Worm (Caenorhabditis elegans) whole organism, midembryonic: ENCODE data around the gene F29B9.5.

ENCODE experiments used
- T22C8.4 ChIP-seq: fragments of 200-800 bp; sonication (Bioruptor generic); IDR thresholded peaks from 2 replicates; pipeline ENCODE4 v1.3.6; 2022; ENCODE audit warnings: missing genetic modification characterization, missing compliant biosample characterization
- cog-1 ChIP-seq: sonication (generic microtip); optimal IDR thresholded peaks from 2 replicates; lab custom pipeline; 2016; ENCODE audit warnings: missing genetic modification characterization, missing compliant biosample characterization
- flt-1 ChIP-seq: fragments of 200-800 bp; sonication (Bioruptor generic); IDR thresholded peaks from 2 replicates; pipeline ENCODE4 v1.3.6; 2022; ENCODE audit warnings: missing genetic modification characterization, missing compliant biosample characterization
- klf-2 ChIP-seq: fragments of 200-800 bp; sonication (Bioruptor generic); conservative IDR thresholded peaks from 2 replicates; pipeline ENCODE4 v1.3.6; 2022; ENCODE audit warnings: missing genetic modification reagents, missing genetic modification characterization, missing compliant biosample characterization
- med-1 ChIP-seq: sonication (generic microtip); optimal IDR thresholded peaks from 2 replicates; lab custom pipeline; 2017; ENCODE audit warnings: missing genetic modification characterization, mild to moderate bottlenecking, missing compliant biosample characterization, antibody characterized with exemption, missing genetic modification reagents; ENCODE audit not compliant: insufficient read depth
- ref-1 ChIP-seq: fragments of 200-800 bp; sonication (Bioruptor generic); conservative IDR thresholded peaks from 2 replicates; pipeline ENCODE4 v1.3.6; 2022; ENCODE audit warnings: missing genetic modification reagents, missing genetic modification characterization, missing compliant biosample characterization
- tab-1 ChIP-seq: fragments of 200-800 bp; sonication (Bioruptor generic); IDR thresholded peaks from 2 replicates; pipeline ENCODE4 v1.3.6; 2022; ENCODE audit warnings: missing genetic modification characterization, missing compliant biosample characterization
- ztf-23 ChIP-seq: fragments of 200-800 bp; sonication (Bioruptor generic); IDR thresholded peaks from 2 replicates; pipeline ENCODE4 v1.3.6; 2022; ENCODE audit warnings: missing genetic modification reagents, missing genetic modification characterization, missing compliant biosample characterization
- ztf-29 ChIP-seq: fragments of 200-800 bp; sonication (Bioruptor generic); IDR thresholded peaks from 2 replicates; pipeline ENCODE4 v1.3.6; 2022; ENCODE audit warnings: missing genetic modification reagents, missing genetic modification characterization, missing compliant biosample characterization

F29B9.5 gene

ce11 chrIV:4652365-4652844, at the start of gene F29B9.5:
F29B9.5 (plus strand) TSS chrIV:4652415.
- no peak for TF ChIP-seq flt-1 (GFP tag; lab: Robert Waterston, UW)
- TF ChIP-seq tab-1 (GFP tag; lab: Robert Waterston, UW), result no peak
- no peak for TF ChIP-seq ztf-23
- TF ChIP-seq ref-1, result no peak
- TF ChIP-seq ztf-29 (GFP tag; lab: Robert Waterston, UW), result no peak
- TF ChIP-seq T22C8.4 (GFP tag; lab: Robert Waterston, UW), result no peak
- no peak for TF ChIP-seq klf-2 (GFP tag; lab: Robert Waterston, UW)
- no peak for TF ChIP-seq med-1 (GFP tag; lab: Kevin White, UChicago)
- no peak for TF ChIP-seq cog-1

ce11 chrIV:4602565-4602964, 49.6 kb upstream of the F29B9.5 start, which contains the start of gene F19C7.4:
F19C7.4 (plus strand) TSS chrIV:4602865.
- no peak for TF ChIP-seq T22C8.4 (GFP tag; lab: Robert Waterston, UW)
- TF ChIP-seq cog-1, result no peak

- TF ChIP-seq flt-1 (GFP tag; lab: Robert Waterston, UW), result no peak
- TF ChIP-seq cog-1, result no peak
- no peak for TF ChIP-seq klf-2 (GFP tag; lab: Robert Waterston, UW)
- TF ChIP-seq ref-1, result no peak
- no peak for TF ChIP-seq tab-1 (GFP tag; lab: Robert Waterston, UW)
- TF ChIP-seq ztf-29 (GFP tag; lab: Robert Waterston, UW), result no peak
- TF ChIP-seq ztf-23, result no peak
- no peak for TF ChIP-seq med-1 (GFP tag; lab: Kevin White, UChicago)
- no peak for TF ChIP-seq T22C8.4 (GFP tag; lab: Robert Waterston, UW)
Measured at ce11 chrIV:4605608-4606007, 46.6 kb upstream of the F29B9.5 start, which contains the start of gene nspg-10. nspg-10 (plus strand) TSS chrIV:4605786.

DNA sequence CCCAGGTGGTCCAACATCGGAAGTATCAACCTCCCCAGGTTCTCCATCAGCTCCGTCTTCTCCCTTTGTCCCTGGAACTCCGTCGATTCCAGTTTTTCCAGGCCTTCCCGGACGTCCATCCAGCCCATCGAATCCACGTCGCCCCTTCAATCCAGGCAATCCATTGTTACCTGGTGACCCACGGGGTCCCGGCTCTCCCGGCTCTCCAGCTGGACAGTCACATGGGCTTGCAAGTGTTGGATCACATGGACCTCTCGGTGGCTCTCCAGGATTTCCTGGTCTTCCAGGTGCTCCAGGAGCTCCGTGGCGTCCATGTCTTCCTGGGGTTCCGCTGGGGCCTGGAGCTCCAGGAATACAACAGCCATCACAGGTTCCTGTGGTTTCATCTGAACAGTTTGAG, 43.6 kb upstream of the F29B9.5 start:
- TF ChIP-seq ref-1 (no peak), ztf-23 (0 out of 2 replicates have a peak, but pooled peaks have one; percentile 30), tab-1 (GFP tag; lab: Robert Waterston, UW) (no peak), ztf-29 (GFP tag; lab: Robert Waterston, UW) (no peak)

ce11 chrIV:4609568-4609967, 42.6 kb upstream of the F29B9.5 start, which contains the start of gene col-110:
col-110 (minus strand) TSS chrIV:4609668.
- TF ChIP-seq cog-1 (no peak), tab-1 (GFP tag; lab: Robert Waterston, UW) (no peak), med-1 (GFP tag; lab: Kevin White, UChicago) (no peak), ztf-23 (no peak), ref-1 (no peak), flt-1 (GFP tag; lab: Robert Waterston, UW) (no peak), T22C8.4 (GFP tag; lab: Robert Waterston, UW) (no peak), ztf-29 (GFP tag; lab: Robert Waterston, UW) (no peak), klf-2 (GFP tag; lab: Robert Waterston, UW) (no peak)

DNA sequence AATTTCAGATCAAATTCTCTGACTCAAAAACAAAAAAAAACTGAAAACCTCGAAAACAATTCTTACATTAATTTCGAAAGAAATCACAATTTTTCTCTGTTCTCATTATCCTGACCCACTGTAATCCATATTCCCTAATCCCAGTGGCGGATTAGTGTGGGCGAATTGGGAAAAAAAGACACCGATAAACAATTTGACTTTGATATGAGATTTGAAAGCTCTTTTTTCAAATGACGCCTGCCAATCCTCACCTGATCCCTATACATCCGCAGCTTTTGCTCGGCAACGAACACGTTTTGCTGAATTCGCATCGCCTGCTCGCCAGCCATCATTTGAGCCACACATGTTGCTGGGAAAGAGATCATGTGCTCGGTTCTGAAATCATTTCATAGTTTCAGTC, 40.5 kb upstream of the F29B9.5 start:
- TF ChIP-seq T22C8.4 (GFP tag; lab: Robert Waterston, UW) (no peak), tab-1 (GFP tag; lab: Robert Waterston, UW) (no peak), klf-2 (GFP tag; lab: Robert Waterston, UW) (no peak), ref-1 (no peak), med-1 (GFP tag; lab: Kevin White, UChicago) (no peak), cog-1 (no peak), ztf-29 (GFP tag; lab: Robert Waterston, UW) (no peak), ztf-23 (no peak), flt-1 (GFP tag; lab: Robert Waterston, UW) (no peak)

- TF ChIP-seq T22C8.4 (GFP tag; lab: Robert Waterston, UW), result no peak
- no peak for TF ChIP-seq klf-2 (GFP tag; lab: Robert Waterston, UW)
- no peak for TF ChIP-seq ztf-23
- TF ChIP-seq cog-1, result no peak
- TF ChIP-seq med-1 (GFP tag; lab: Kevin White, UChicago), result no peak
- no peak for TF ChIP-seq ztf-29 (GFP tag; lab: Robert Waterston, UW)
- no peak for TF ChIP-seq flt-1 (GFP tag; lab: Robert Waterston, UW)
- TF ChIP-seq tab-1 (GFP tag; lab: Robert Waterston, UW), result no peak
- no peak for TF ChIP-seq ref-1
Measured at ce11 chrIV:4612597-4612996, 39.6 kb upstream of the F29B9.5 start.

DNA sequence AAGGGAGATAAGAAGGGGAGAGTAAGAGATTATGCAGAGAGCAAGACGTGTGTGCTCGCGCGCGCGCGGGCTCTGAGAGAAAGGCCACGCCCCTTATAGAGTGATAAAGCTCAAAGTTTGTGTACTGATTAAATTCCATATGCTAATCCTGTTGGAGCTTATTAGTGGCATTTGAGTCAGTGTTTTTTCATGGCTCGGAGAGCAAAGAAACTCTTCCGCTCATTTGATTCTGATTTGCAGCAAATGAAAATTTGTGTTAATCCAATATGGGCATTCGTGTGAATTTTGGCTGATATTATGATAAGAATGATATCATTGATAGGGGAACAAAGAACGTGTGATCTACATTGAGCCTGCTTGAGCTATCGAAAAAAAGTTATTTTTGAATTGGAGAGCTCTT, 38.7 kb upstream of the F29B9.5 start:
- TF ChIP-seq tab-1 (GFP tag; lab: Robert Waterston, UW), result no peak
- no peak for TF ChIP-seq ztf-23
- TF ChIP-seq klf-2 (GFP tag; lab: Robert Waterston, UW), result no peak
- TF ChIP-seq cog-1, result no peak
- no peak for TF ChIP-seq T22C8.4 (GFP tag; lab: Robert Waterston, UW)
- TF ChIP-seq ztf-29 (GFP tag; lab: Robert Waterston, UW), result no peak
- no peak for TF ChIP-seq ref-1
- no peak for TF ChIP-seq med-1 (GFP tag; lab: Kevin White, UChicago)
- TF ChIP-seq flt-1 (GFP tag; lab: Robert Waterston, UW), result no peak

ce11 chrIV:4623852-4624251, 28.4 kb upstream of the F29B9.5 start:
- TF ChIP-seq ref-1 (no peak), klf-2 (GFP tag; lab: Robert Waterston, UW) (no peak), ztf-29 (GFP tag; lab: Robert Waterston, UW) (no peak), ztf-23 (no peak), flt-1 (GFP tag; lab: Robert Waterston, UW) (no peak)

DNA sequence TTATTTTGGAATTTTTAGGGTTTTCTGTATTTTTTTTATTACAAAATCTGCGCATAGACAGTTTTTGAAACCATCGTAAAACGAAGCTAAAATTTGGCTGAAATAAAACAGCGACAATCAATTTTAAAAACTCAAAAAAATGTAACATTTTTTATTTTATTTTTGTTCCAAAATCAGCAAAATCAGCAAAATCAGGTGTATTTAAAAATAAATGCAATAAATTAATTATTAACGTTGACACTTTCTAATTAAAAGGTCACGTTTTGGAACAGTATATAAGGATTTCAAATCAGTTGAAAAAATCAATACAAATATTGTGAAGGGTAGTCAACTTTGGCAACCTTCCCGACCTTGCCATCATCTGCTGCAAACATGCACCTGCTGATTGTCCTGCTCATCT, 18.8 kb upstream of the F29B9.5 start, which contains the start of gene R105.1:
Gene R105.1 (plus strand): TSS at position 301 of the 400 bp plus-strand sequence.
- TF ChIP-seq T22C8.4 (GFP tag; lab: Robert Waterston, UW) (no peak), flt-1 (GFP tag; lab: Robert Waterston, UW) (no peak), klf-2 (GFP tag; lab: Robert Waterston, UW) (no peak), tab-1 (GFP tag; lab: Robert Waterston, UW) (no peak), ref-1 (no peak), med-1 (GFP tag; lab: Kevin White, UChicago) (no peak), ztf-29 (GFP tag; lab: Robert Waterston, UW) (no peak), ztf-23 (no peak), cog-1 (no peak)
